Worm (Caenorhabditis elegans): ENCODE measurements around the gene ZK938.3.

The ZK938.3 gene

DNA sequence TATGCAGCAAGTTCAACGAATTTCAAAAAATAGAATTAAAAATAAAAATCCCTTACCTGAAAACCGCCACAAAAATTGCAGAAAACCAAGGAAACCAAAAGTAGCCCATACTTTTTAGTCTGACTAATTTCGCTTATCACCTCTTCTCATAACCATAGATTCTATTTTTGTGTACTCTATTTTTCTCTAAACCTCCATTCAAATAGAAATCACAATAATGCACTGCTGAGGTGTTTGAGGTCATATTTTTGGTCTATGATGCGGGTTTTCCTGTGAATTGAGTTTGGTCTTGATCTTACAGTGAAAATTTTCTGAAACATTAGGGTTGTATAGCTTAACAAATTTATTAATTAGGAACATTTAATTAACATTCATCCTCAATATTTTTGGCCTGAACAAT is 51.9 kb downstream of the ZK938.3 start, which contains the start of gene cyp-13A1:
TSS of gene cyp-13A1 (minus strand) at position 156 of the 400 bp plus-strand sequence.
- TF ChIP-seq Y55F3AM.14 (GFP tag; optimal IDR thresholded peaks at IDR 0.05): no peak
- TF ChIP-seq mab-5 (tag; optimal IDR thresholded peaks at IDR 0.05): no peak
- peak; percentile 54 for TF ChIP-seq sma-9 (GFP tag; optimal IDR thresholded peaks at IDR 0.05)
- no peak for TF ChIP-seq sma-9 (tag; optimal IDR thresholded peaks at IDR 0.05)
- no peak for TF ChIP-seq R02D3.7 (tag; optimal IDR thresholded peaks at IDR 0.05)
- TF ChIP-seq crh-2 (tag; optimal IDR thresholded peaks at IDR 0.05): peak; percentile 13
- TF ChIP-seq fos-1 (tag; optimal IDR thresholded peaks at IDR 0.05): peak; percentile 77
- TF ChIP-seq elt-3 (tag; optimal IDR thresholded peaks at IDR 0.05): no peak
